Worm (Caenorhabditis elegans) whole organism, young adult: ENCODE data around the gene srp-2.

Source experiments
- B0336.3 ChIP-seq: fragments of 200-800 bp; sonication (Bioruptor generic); IDR thresholded peaks from 2 replicates; pipeline ENCODE4 v1.3.6; 2022; ENCODE audit warnings: missing genetic modification characterization, missing compliant biosample characterization
- F33H1.4 ChIP-seq: fragments of 200-800 bp; sonication (Bioruptor generic); IDR thresholded peaks from 2 replicates; pipeline ENCODE4 v1.3.6; 2022; ENCODE audit warnings: missing genetic modification reagents, missing genetic modification characterization, missing compliant biosample characterization
- F37B4.10 ChIP-seq: fragments of 200-800 bp; sonication (Bioruptor generic); IDR thresholded peaks from 2 replicates; pipeline ENCODE4 v1.3.6; 2022; ENCODE audit warnings: missing genetic modification characterization, missing compliant biosample characterization
- F39B2.1 ChIP-seq: fragments of 200-800 bp; sonication (Bioruptor generic); IDR thresholded peaks from 2 replicates; pipeline ENCODE4 v1.3.6; 2022; ENCODE audit warnings: missing genetic modification reagents, missing genetic modification characterization, missing compliant biosample characterization
- F49E8.2 ChIP-seq: sonication (generic microtip); optimal IDR thresholded peaks from 3 replicates; lab custom pipeline; 2017; ENCODE audit warnings: missing genetic modification characterization, mild to moderate bottlenecking, missing compliant biosample characterization, antibody characterized with exemption, moderate library complexity; ENCODE audit not compliant: insufficient read depth
- F55B11.4 ChIP-seq: sonication (generic microtip); optimal IDR thresholded peaks from 2 replicates; lab custom pipeline; 2016; ENCODE audit warnings: missing compliant biosample characterization, missing genetic modification characterization, borderline replicate concordance; ENCODE audit not compliant: insufficient read depth
- F57C9.4 ChIP-seq: sonication (generic microtip); optimal IDR thresholded peaks from 2 replicates; lab custom pipeline; 2017; ENCODE audit warnings: mild to moderate bottlenecking, missing genetic modification characterization, missing compliant biosample characterization
- K12H6.12 ChIP-seq: fragments of 200-800 bp; sonication (Bioruptor generic); optimal IDR thresholded peaks from 2 replicates; lab custom pipeline; 2018; ENCODE audit warnings: mild to moderate bottlenecking, missing genetic modification characterization, missing compliant biosample characterization
- Y95B8A.8 ChIP-seq: fragments of 200-800 bp; sonication (Bioruptor generic); IDR thresholded peaks from 2 replicates; pipeline ENCODE4 v1.3.6; 2022; ENCODE audit warnings: missing genetic modification reagents, missing genetic modification characterization, missing compliant biosample characterization
- akir-1 ChIP-seq: fragments of 200-800 bp; sonication (Bioruptor generic); optimal IDR thresholded peaks from 2 replicates; lab custom pipeline; 2018; ENCODE audit warnings: mild to moderate bottlenecking, missing genetic modification characterization, moderate library complexity, missing compliant biosample characterization
- ama-1 ChIP-seq, 3 experiments: fragments of 150-350 bp in 1 of 3; sonication (generic microtip) in 2 of 3; optimal IDR thresholded peaks; 2 replicates each; lab custom pipeline; 2014 to 2018; ENCODE audit warnings: missing biosample characterization in 2 of 3, missing genetic modification characterization in 2 of 3, missing genetic modification reagents in 2 of 3
- aptf-3 ChIP-seq: fragments of 200-800 bp; sonication (Bioruptor generic); IDR thresholded peaks from 2 replicates; pipeline ENCODE4 v1.3.6; 2022; ENCODE audit warnings: missing genetic modification characterization, missing compliant biosample characterization
- attf-3 ChIP-seq: fragments of 200-800 bp; sonication (Bioruptor generic); conservative IDR thresholded peaks from 2 replicates; pipeline ENCODE4 v1.3.6; 2022; ENCODE audit warnings: missing genetic modification reagents, missing genetic modification characterization, missing compliant biosample characterization
- attf-5 ChIP-seq: fragments of 200-800 bp; sonication (Bioruptor generic); optimal IDR thresholded peaks from 2 replicates; lab custom pipeline; 2018; ENCODE audit warnings: mild to moderate bottlenecking, missing genetic modification characterization, missing compliant biosample characterization
- ccch-3 ChIP-seq: fragments of 200-800 bp; sonication (Bioruptor generic); optimal IDR thresholded peaks from 2 replicates; lab custom pipeline; 2018; ENCODE audit warnings: mild to moderate bottlenecking, missing genetic modification characterization, missing compliant biosample characterization
- cebp-2 ChIP-seq: fragments of 200-800 bp; sonication (Bioruptor generic); IDR thresholded peaks from 2 replicates; pipeline ENCODE4 v1.3.6; 2022; ENCODE audit warnings: missing genetic modification characterization, missing compliant biosample characterization
- ceh-27 ChIP-seq: fragments of 200-800 bp; sonication (Bioruptor generic); optimal IDR thresholded peaks from 2 replicates; lab custom pipeline; 2018; ENCODE audit warnings: mild to moderate bottlenecking, missing genetic modification characterization, moderate library complexity, missing compliant biosample characterization
- dpff-1 ChIP-seq: sonication (generic microtip); optimal IDR thresholded peaks from 2 replicates; lab custom pipeline; 2017; ENCODE audit warnings: mild to moderate bottlenecking, missing genetic modification characterization, missing compliant biosample characterization
- egrh-3 ChIP-seq: fragments of 200-800 bp; sonication (Bioruptor generic); IDR thresholded peaks from 2 replicates; pipeline ENCODE4 v1.3.6; 2022; ENCODE audit warnings: missing genetic modification reagents, missing genetic modification characterization, missing compliant biosample characterization
- ekl-4 ChIP-seq: fragments of 200-800 bp; sonication (Bioruptor generic); IDR thresholded peaks from 2 replicates; pipeline ENCODE4 v1.3.6; 2022; ENCODE audit warnings: missing genetic modification reagents, missing genetic modification characterization, missing compliant biosample characterization
- gei-17 ChIP-seq: fragments of 200-800 bp; sonication (Bioruptor generic); optimal IDR thresholded peaks from 2 replicates; lab custom pipeline; 2018; ENCODE audit warnings: mild to moderate bottlenecking, missing genetic modification characterization, missing compliant biosample characterization
- hlh-12 ChIP-seq: sonication (generic microtip); optimal IDR thresholded peaks from 2 replicates; lab custom pipeline; 2016; ENCODE audit warnings: missing genetic modification characterization, missing compliant biosample characterization
- hlh-26 ChIP-seq: fragments of 200-800 bp; sonication (Bioruptor generic); conservative IDR thresholded peaks from 2 replicates; pipeline ENCODE4 v1.3.6; 2022; ENCODE audit warnings: missing genetic modification reagents, missing genetic modification characterization, missing compliant biosample characterization
- lag-1 ChIP-seq: fragments of 200-800 bp; sonication (Bioruptor generic); IDR thresholded peaks from 2 replicates; pipeline ENCODE4 v1.3.6; 2022; ENCODE audit warnings: missing genetic modification reagents, missing genetic modification characterization, missing compliant biosample characterization
- let-607 ChIP-seq, 2 experiments: fragments of 200-800 bp in 1 of 2; sonication (Bioruptor generic) in 1 of 2; sonication (generic microtip) in 1 of 2; optimal IDR thresholded peaks; 2 replicates each; lab custom pipeline; 2016 to 2018; ENCODE audit warnings: mild to moderate bottlenecking in 2 of 2, missing compliant biosample characterization in 2 of 2, missing genetic modification characterization in 2 of 2, moderate library complexity in 2 of 2, missing genotype in 1 of 2
- lin-54 ChIP-seq: fragments of 200-800 bp; sonication (Bioruptor generic); optimal IDR thresholded peaks from 2 replicates; lab custom pipeline; 2018; ENCODE audit warnings: mild to moderate bottlenecking, missing genetic modification characterization, missing compliant biosample characterization
- lsl-1 ChIP-seq: fragments of 200-800 bp; sonication (Bioruptor generic); optimal IDR thresholded peaks from 2 replicates; lab custom pipeline; 2018; ENCODE audit warnings: mild to moderate bottlenecking, missing genetic modification characterization, moderate library complexity, missing compliant biosample characterization
- madf-10 ChIP-seq: sonication (generic microtip); optimal IDR thresholded peaks from 2 replicates; lab custom pipeline; 2016; ENCODE audit warnings: mild to moderate bottlenecking, missing genetic modification characterization, missing compliant biosample characterization
- mcd-1 ChIP-seq: fragments of 200-800 bp; sonication (Bioruptor generic); IDR thresholded peaks from 2 replicates; pipeline ENCODE4 v1.3.6; 2022; ENCODE audit warnings: missing genetic modification reagents, missing genetic modification characterization, missing compliant biosample characterization
- mes-4 ChIP-seq: sonication (generic microtip); optimal IDR thresholded peaks from 2 replicates; lab custom pipeline; 2016; ENCODE audit warnings: missing genotype, missing genetic modification characterization, missing compliant biosample characterization
- nfyb-1 ChIP-seq: fragments of 200-800 bp; sonication (Bioruptor generic); IDR thresholded peaks from 2 replicates; pipeline ENCODE4 v1.3.6; 2022; ENCODE audit warnings: missing genetic modification reagents, missing genetic modification characterization, missing compliant biosample characterization
- nhr-120 ChIP-seq: fragments of 200-800 bp; sonication (Bioruptor generic); IDR thresholded peaks from 2 replicates; pipeline ENCODE4 v1.3.6; 2022; ENCODE audit warnings: missing genetic modification characterization, missing compliant biosample characterization
- pbrm-1 ChIP-seq: fragments of 200-800 bp; sonication (Bioruptor generic); IDR thresholded peaks from 2 replicates; pipeline ENCODE4 v1.3.6; 2022; ENCODE audit warnings: missing genetic modification reagents, missing genetic modification characterization, missing compliant biosample characterization
- pha-4 ChIP-seq: fragments of 150-350 bp; sonication (generic microtip); optimal IDR thresholded peaks from 2 replicates; lab custom pipeline; 2014; ENCODE audit warnings: missing biosample characterization, missing genetic modification reagents, missing genetic modification characterization
- tbp1 ChIP-seq: fragments of 200-800 bp; sonication (Bioruptor generic); optimal IDR thresholded peaks from 2 replicates; lab custom pipeline; 2018; ENCODE audit warnings: mild to moderate bottlenecking, missing genetic modification characterization, missing compliant biosample characterization
- tlf-1 ChIP-seq: fragments of 200-800 bp; sonication (Bioruptor generic); optimal IDR thresholded peaks from 2 replicates; lab custom pipeline; 2018; ENCODE audit warnings: mild to moderate bottlenecking, missing genetic modification characterization, missing compliant biosample characterization
- unc-130 ChIP-seq: sonication (generic microtip); optimal IDR thresholded peaks from 2 replicates; lab custom pipeline; 2016; ENCODE audit warnings: missing genetic modification reagents, missing genetic modification characterization, missing compliant biosample characterization
- zim-3 ChIP-seq: sonication (generic microtip); optimal IDR thresholded peaks from 2 replicates; lab custom pipeline; 2017; ENCODE audit warnings: mild to moderate bottlenecking, missing genetic modification characterization, moderate library complexity, missing compliant biosample characterization
- ztf-28 ChIP-seq: fragments of 200-800 bp; sonication (Bioruptor generic); IDR thresholded peaks from 2 replicates; pipeline ENCODE4 v1.3.6; 2022; ENCODE audit warnings: missing genetic modification reagents, missing genetic modification characterization, missing compliant biosample characterization

srp-2 gene

DNA sequence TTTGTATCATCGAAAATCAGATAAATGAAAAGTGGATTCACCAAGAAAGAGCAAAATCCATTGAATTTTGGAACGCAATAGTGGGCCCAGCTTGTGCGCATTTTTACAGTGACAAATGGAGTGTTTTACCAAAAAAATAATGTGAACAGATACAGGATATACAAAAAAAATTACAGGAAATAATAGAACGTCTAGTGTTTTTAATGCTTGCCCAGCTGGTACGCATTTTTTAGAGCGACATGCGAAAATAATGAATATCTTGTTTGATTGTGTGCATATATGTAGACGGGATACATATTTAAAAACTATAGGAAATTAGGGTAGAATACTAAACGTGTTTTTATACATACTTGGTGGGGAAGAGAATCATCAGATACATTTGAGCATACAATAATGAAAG, 26.3 kb upstream of the srp-2 start, which contains the start of gene srj-25 (continued):
- TF ChIP-seq gei-17 (GFP tag; lab: Kevin White, UChicago): no peak
- no peak for TF ChIP-seq lin-54 (GFP tag; lab: Kevin White, UChicago)

DNA sequence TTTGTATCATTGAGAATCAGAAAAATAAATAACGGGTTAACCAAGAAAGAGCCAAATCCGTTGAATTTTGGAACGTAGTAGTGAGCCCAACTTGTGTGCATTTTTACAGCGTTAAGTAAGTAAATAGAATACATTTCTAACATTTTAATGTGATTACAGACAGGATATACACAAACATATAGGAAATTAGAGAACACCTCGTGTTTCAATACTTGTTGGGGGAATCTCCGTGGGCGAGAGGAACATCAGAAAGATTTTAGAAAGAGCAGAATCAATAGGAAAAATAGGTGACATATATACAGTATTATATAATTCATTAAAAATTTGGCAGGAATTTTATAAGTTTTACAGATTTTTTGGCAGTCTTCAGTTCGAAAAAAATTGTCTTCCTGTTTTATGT, 23.7 kb upstream of the srp-2 start, which contains the start of gene srj-24:
TSS of gene srj-24 (minus strand) at position 101 of the 400 bp plus-strand sequence.
- TF ChIP-seq F57C9.4 (no peak), akir-1 (GFP tag; lab: Kevin White, UChicago) (no peak), nfyb-1 (GFP tag; lab: Robert Waterston, UW) (no peak), lag-1 (GFP tag; lab: Robert Waterston, UW) (no peak), tlf-1 (no peak), ztf-28 (GFP tag; lab: Robert Waterston, UW) (no peak), unc-130 (GFP tag; lab: Kevin White, UChicago) (no peak), pbrm-1 (no peak), mes-4 (tag; lab: Kevin White, UChicago) (no peak), B0336.3 (GFP tag; lab: Robert Waterston, UW) (no peak), ama-1 (optimal IDR thresholded peaks at IDR 0.05; lab: Kevin White, UChicago) (no peak), ama-1 (GFP tag; optimal IDR thresholded peaks at IDR 0.05; lab: Kevin White, UChicago) (no peak), K12H6.12 (no peak), cebp-2 (no peak), hlh-26 (GFP tag; lab: Robert Waterston, UW) (no peak), Y95B8A.8 (GFP tag; lab: Robert Waterston, UW) (no peak), ceh-27 (GFP tag; lab: Kevin White, UChicago) (no peak)

DNA sequence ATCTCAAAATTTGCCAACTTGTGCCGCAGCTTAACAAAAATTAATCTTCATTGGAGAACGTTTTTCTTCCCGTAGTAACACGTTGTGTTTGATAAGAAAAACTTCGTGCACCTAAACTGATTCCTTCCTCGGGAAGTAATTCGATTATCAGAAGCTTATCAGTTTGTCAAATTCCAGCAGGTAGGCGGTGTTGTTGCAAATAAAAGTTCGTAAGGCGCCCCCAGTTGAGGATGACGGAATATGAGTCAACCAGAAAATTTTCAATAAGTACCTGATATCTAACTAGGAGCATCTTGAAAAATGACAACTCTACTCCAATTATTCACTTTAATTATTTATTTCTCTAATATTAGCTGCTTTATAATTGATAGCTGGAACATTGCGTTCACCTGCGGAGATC, 20.6 kb upstream of the srp-2 start, which contains the start of gene C05E4.7:
TSS of gene C05E4.7 (plus strand) at position 301 of the 400 bp plus-strand sequence.
- TF ChIP-seq F49E8.2 (tag; lab: Kevin White, UChicago) (no peak), F55B11.4 (tag; lab: Kevin White, UChicago) (no peak), ekl-4 (GFP tag; lab: Robert Waterston, UW) (no peak), mcd-1 (GFP tag; lab: Robert Waterston, UW) (no peak), F39B2.1 (GFP tag; lab: Robert Waterston, UW) (no peak), nhr-120 (GFP tag; lab: Robert Waterston, UW) (no peak), hlh-12 (tag; lab: Kevin White, UChicago) (no peak), pha-4 (no peak)

DNA sequence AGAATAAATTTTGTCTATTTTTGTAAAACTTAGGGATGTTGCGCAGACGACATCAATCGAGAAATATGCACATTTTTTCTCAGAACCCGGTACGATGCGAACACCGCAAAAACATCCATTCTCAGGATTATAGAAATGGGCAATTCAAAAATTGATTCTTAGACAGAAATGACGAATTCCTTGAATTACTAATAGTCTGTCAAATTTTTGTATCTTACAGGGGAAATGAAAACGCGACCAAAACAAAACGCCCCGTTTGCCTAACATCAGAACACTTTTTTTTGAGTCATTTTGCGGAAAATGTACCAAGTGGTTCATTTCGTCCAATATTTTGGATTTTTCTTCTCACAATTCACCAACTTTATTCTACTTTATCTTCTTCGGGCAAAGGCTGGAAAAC, 19.1 kb upstream of the srp-2 start, which contains the start of gene str-134:
TSS of gene str-134 (plus strand) at position 301 of the 400 bp plus-strand sequence.
- TF ChIP-seq attf-3 (GFP tag; lab: Robert Waterston, UW) (no peak), madf-10 (tag; lab: Kevin White, UChicago) (no peak), F37B4.10 (GFP tag; lab: Robert Waterston, UW) (no peak), F33H1.4 (GFP tag; lab: Robert Waterston, UW) (no peak), lsl-1 (GFP tag; lab: Kevin White, UChicago) (no peak), let-607 (tag; optimal IDR thresholded peaks at IDR 0.05; lab: Kevin White, UChicago) (no peak), akir-1 (GFP tag; lab: Kevin White, UChicago) (no peak), aptf-3 (GFP tag; lab: Robert Waterston, UW) (no peak), egrh-3 (GFP tag; lab: Robert Waterston, UW) (no peak), unc-130 (GFP tag; lab: Kevin White, UChicago) (no peak), K12H6.12 (no peak), ama-1 (optimal IDR thresholded peaks at IDR 0.05; lab: Kevin White, UChicago) (no peak), ama-1 (GFP tag; optimal IDR thresholded peaks at IDR 0.05; lab: Kevin White, UChicago) (no peak), mcd-1 (GFP tag; lab: Robert Waterston, UW) (no peak), tbp1 (GFP tag; lab: Kevin White, UChicago) (no peak), Y95B8A.8 (GFP tag; lab: Robert Waterston, UW) (no peak), ccch-3 (no peak), zim-3 (tag; lab: Kevin White, UChicago) (no peak), dpff-1 (tag; lab: Kevin White, UChicago) (no peak), attf-5 (no peak)
